Fruit fly (Drosophila melanogaster) whole organism, embryonic: ENCODE results near the gene kdn.

Experiments used
- Adf1 ChIP-seq: fragments of 200-800 bp; sonication (Bioruptor generic); IDR thresholded peaks from 2 replicates; pipeline ENCODE4 v1.3.6; 2022; ENCODE audit warnings: missing biosample characterization, missing genetic modification characterization
- B-H1 ChIP-seq: fragments of 200-800 bp; sonication (Bioruptor generic); IDR thresholded peaks from 3 replicates; pipeline ENCODE4 v1.3.6; 2022; ENCODE audit warnings: missing biosample characterization, missing genetic modification characterization
- CG10431 ChIP-seq: fragments of 200-800 bp; sonication (Bioruptor generic); optimal IDR thresholded peaks from 3 replicates; lab custom pipeline; 2018; ENCODE audit warnings: missing biosample characterization, mild to moderate bottlenecking, missing genetic modification characterization
- CG11504 ChIP-seq: fragments of 200-800 bp; sonication (Bioruptor generic); optimal IDR thresholded peaks from 3 replicates; lab custom pipeline; 2019; ENCODE audit warnings: missing biosample characterization, mild to moderate bottlenecking, missing genetic modification characterization, moderate library complexity
- CG12391 ChIP-seq: fragments of 200-800 bp; sonication (Bioruptor generic); optimal IDR thresholded peaks from 3 replicates; lab custom pipeline; 2018; ENCODE audit warnings: missing biosample characterization, mild to moderate bottlenecking, missing genetic modification characterization, moderate library complexity
- CG14965 ChIP-seq: fragments of 200-800 bp; sonication (Bioruptor generic); optimal IDR thresholded peaks from 2 replicates; lab custom pipeline; 2016; ENCODE audit warnings: missing biosample characterization, missing genetic modification characterization, borderline replicate concordance
- CG1602 ChIP-seq: fragments of 200-800 bp; sonication (Bioruptor generic); optimal IDR thresholded peaks from 3 replicates; lab custom pipeline; 2016; ENCODE audit warnings: missing biosample characterization, missing genetic modification characterization
- CG17186 ChIP-seq: fragments of 200-800 bp; sonication (Bioruptor generic); optimal IDR thresholded peaks from 3 replicates; lab custom pipeline; 2017; ENCODE audit warnings: missing biosample characterization, missing genetic modification reagents, missing genetic modification characterization
- CG1792 ChIP-seq: fragments of 200-800 bp; sonication (Bioruptor generic); optimal IDR thresholded peaks from 2 replicates; lab custom pipeline; 2016; ENCODE audit warnings: missing biosample characterization, missing genetic modification characterization
- CG6765 ChIP-seq: fragments of 200-800 bp; sonication (Bioruptor generic); optimal IDR thresholded peaks from 3 replicates; lab custom pipeline; 2017; ENCODE audit warnings: missing biosample characterization, mild to moderate bottlenecking, missing genetic modification characterization
- CG8089 ChIP-seq: fragments of 200-800 bp; sonication (Bioruptor generic); optimal IDR thresholded peaks from 3 replicates; lab custom pipeline; 2016; ENCODE audit warnings: missing biosample characterization, missing genetic modification characterization
- CG8478 ChIP-seq: fragments of >200 bp; optimal IDR thresholded peaks from 2 replicates; lab custom pipeline; 2018
- CG9876 ChIP-seq: fragments of 200-800 bp; sonication (Bioruptor generic); optimal IDR thresholded peaks from 2 replicates; lab custom pipeline; 2016; ENCODE audit warnings: missing biosample characterization, missing genetic modification characterization
- Dad ChIP-seq: fragments of 200-800 bp; sonication (Bioruptor generic); optimal IDR thresholded peaks from 3 replicates; lab custom pipeline; 2016; ENCODE audit warnings: missing biosample characterization, missing genetic modification characterization
- Dek ChIP-seq: fragments of 200-800 bp; sonication (Bioruptor generic); optimal IDR thresholded peaks from 3 replicates; lab custom pipeline; 2019; ENCODE audit warnings: missing biosample characterization, mild to moderate bottlenecking, missing genetic modification characterization, moderate library complexity
- Dip3 ChIP-seq: fragments of 200-800 bp; sonication (Bioruptor generic); optimal IDR thresholded peaks from 3 replicates; lab custom pipeline; 2016; ENCODE audit warnings: missing biosample characterization, missing genetic modification characterization
- Doc3 ChIP-seq: fragments of 200-800 bp; sonication (Bioruptor generic); IDR thresholded peaks from 3 replicates; pipeline ENCODE4 v1.3.6; 2022; ENCODE audit warnings: missing biosample characterization, missing genetic modification characterization; ENCODE audit not compliant: partially characterized antibody
- E2f1 ChIP-seq: fragments of 200-800 bp; sonication (Bioruptor generic); IDR thresholded peaks from 2 replicates; pipeline ENCODE4 v1.3.6; 2022; ENCODE audit warnings: missing biosample characterization, missing genetic modification characterization
- E2f2 ChIP-seq: fragments of 200-800 bp; sonication (Bioruptor generic); IDR thresholded peaks from 2 replicates; pipeline ENCODE4 v1.3.6; 2022; ENCODE audit warnings: missing biosample characterization, missing genetic modification characterization
- Gsc ChIP-seq: fragments of 200-800 bp; sonication (Bioruptor generic); IDR thresholded peaks from 2 replicates; pipeline ENCODE4 v1.3.6; 2022; ENCODE audit warnings: missing biosample characterization, missing genetic modification characterization
- Lpt ChIP-seq: fragments of >200 bp; optimal IDR thresholded peaks from 2 replicates; lab custom pipeline; 2018; ENCODE audit warnings: missing biosample characterization, missing genetic modification characterization
- MBD-R2 ChIP-seq: fragments of 200-800 bp; sonication (Bioruptor generic); IDR thresholded peaks from 2 replicates; pipeline ENCODE4 v1.3.6; 2022; ENCODE audit warnings: missing biosample characterization, missing genetic modification characterization
- Max ChIP-seq: fragments of 200-800 bp; sonication (Bioruptor generic); optimal IDR thresholded peaks from 2 replicates; lab custom pipeline; 2016; ENCODE audit warnings: missing biosample characterization, mild to moderate bottlenecking, missing genetic modification characterization
- Meics ChIP-seq: fragments of 200-800 bp; sonication (Bioruptor generic); optimal IDR thresholded peaks from 2 replicates; lab custom pipeline; 2017; ENCODE audit warnings: missing biosample characterization, mild to moderate bottlenecking, missing genetic modification characterization
- Nf-YC ChIP-seq: fragments of 200-800 bp; optimal IDR thresholded peaks from 3 replicates; lab custom pipeline; 2019; ENCODE audit warnings: missing biosample characterization, mild to moderate bottlenecking, missing genetic modification characterization, moderate library complexity
- Oli ChIP-seq: fragments of 200-800 bp; sonication (Bioruptor generic); optimal IDR thresholded peaks from 2 replicates; lab custom pipeline; 2018; ENCODE audit warnings: missing biosample characterization, mild to moderate bottlenecking, missing genetic modification characterization, moderate library complexity
- PHDP ChIP-seq: fragments of 200-800 bp; sonication (Bioruptor generic); optimal IDR thresholded peaks from 3 replicates; lab custom pipeline; 2018; ENCODE audit warnings: missing biosample characterization, mild to moderate bottlenecking, missing genetic modification characterization, moderate library complexity
- Sry-β ChIP-seq: fragments of 200-800 bp; sonication (Bioruptor generic); optimal IDR thresholded peaks from 2 replicates; lab custom pipeline; 2018; ENCODE audit warnings: missing biosample characterization, mild to moderate bottlenecking, missing genetic modification characterization, moderate library complexity
- Sry-δ ChIP-seq: fragments of 200-800 bp; sonication (Bioruptor generic); optimal IDR thresholded peaks from 2 replicates; lab custom pipeline; 2016; ENCODE audit warnings: missing biosample characterization, missing genetic modification characterization
- Usf ChIP-seq: fragments of 200-800 bp; sonication (Bioruptor generic); optimal IDR thresholded peaks from 2 replicates; lab custom pipeline; 2017; ENCODE audit warnings: missing genotype, missing biosample characterization, missing genetic modification characterization
- ap ChIP-seq: fragments of 200-800 bp; sonication (Bioruptor generic); IDR thresholded peaks from 2 replicates; pipeline ENCODE4 v1.3.6; 2022; ENCODE audit warnings: missing biosample characterization, missing genetic modification characterization
- bbx ChIP-seq: fragments of 200-800 bp; sonication (Bioruptor generic); IDR thresholded peaks from 2 replicates; pipeline ENCODE4 v1.3.6; 2022; ENCODE audit warnings: missing biosample characterization, missing genetic modification characterization; ENCODE audit not compliant: partially characterized antibody
- bsh ChIP-seq, 2 experiments: fragments of 200-800 bp; sonication (Bioruptor generic); optimal IDR thresholded peaks; 2 replicates each; lab custom pipeline; 2017 to 2018; ENCODE audit warnings: mild to moderate bottlenecking in 2 of 2, missing biosample characterization in 2 of 2, missing genetic modification characterization in 2 of 2, moderate library complexity in 1 of 2
- cg ChIP-seq: fragments of 200-800 bp; sonication (Bioruptor generic); optimal IDR thresholded peaks from 3 replicates; lab custom pipeline; 2019; ENCODE audit warnings: missing biosample characterization, mild to moderate bottlenecking, missing genetic modification characterization, moderate library complexity
- da ChIP-seq: fragments of 200-800 bp; sonication (Bioruptor generic); optimal IDR thresholded peaks from 2 replicates; lab custom pipeline; 2016; ENCODE audit warnings: missing biosample characterization, missing genetic modification characterization
- dmrt99B ChIP-seq: fragments of 200-800 bp; sonication (Bioruptor generic); optimal IDR thresholded peaks from 2 replicates; lab custom pipeline; 2018; ENCODE audit warnings: missing biosample characterization, mild to moderate bottlenecking, missing genetic modification characterization, moderate library complexity
- emc ChIP-seq: fragments of 200-800 bp; sonication (Bioruptor generic); optimal IDR thresholded peaks from 2 replicates; lab custom pipeline; 2016; ENCODE audit warnings: missing biosample characterization, missing genetic modification characterization
- en ChIP-seq: fragments of 200-800 bp; sonication (Bioruptor generic); optimal IDR thresholded peaks from 2 replicates; lab custom pipeline; 2016; ENCODE audit warnings: missing biosample characterization, missing genetic modification characterization
- fu2 ChIP-seq: fragments of 200-800 bp; sonication (Bioruptor generic); optimal IDR thresholded peaks from 2 replicates; lab custom pipeline; 2016; ENCODE audit warnings: missing biosample characterization, missing genetic modification characterization
- gsb ChIP-seq: fragments of 200-800 bp; sonication (Bioruptor generic); IDR thresholded peaks from 2 replicates; pipeline ENCODE4 v1.3.6; 2022; ENCODE audit warnings: missing biosample characterization, missing genetic modification characterization
- nerfin-1 ChIP-seq: fragments of 200-800 bp; sonication (Bioruptor generic); optimal IDR thresholded peaks from 3 replicates; lab custom pipeline; 2019; ENCODE audit warnings: missing biosample characterization, mild to moderate bottlenecking, missing genetic modification characterization, moderate library complexity
- odd ChIP-seq: fragments of 200-800 bp; sonication (Bioruptor generic); optimal IDR thresholded peaks from 2 replicates; lab custom pipeline; 2017; ENCODE audit warnings: missing biosample characterization, mild to moderate bottlenecking, missing genetic modification characterization
- onecut ChIP-seq: fragments of 200-800 bp; sonication (Bioruptor generic); IDR thresholded peaks from 2 replicates; pipeline ENCODE4 v1.3.6; 2022; ENCODE audit warnings: missing biosample characterization, missing genetic modification characterization
- pros ChIP-seq: fragments of 200-800 bp; sonication (Bioruptor generic); optimal IDR thresholded peaks from 3 replicates; lab custom pipeline; 2019; ENCODE audit warnings: missing biosample characterization, mild to moderate bottlenecking, missing genetic modification characterization, moderate library complexity
- slbo ChIP-seq: fragments of 200-800 bp; sonication (Bioruptor generic); IDR thresholded peaks from 2 replicates; pipeline ENCODE4 v1.3.6; 2022; ENCODE audit warnings: missing biosample characterization, missing genetic modification characterization
- slp2 ChIP-seq: fragments of 200-800 bp; sonication (Bioruptor generic); optimal IDR thresholded peaks from 2 replicates; lab custom pipeline; 2016; ENCODE audit warnings: missing biosample characterization, missing genetic modification characterization
- stc ChIP-seq: fragments of 200-800 bp; sonication (Bioruptor generic); IDR thresholded peaks from 2 replicates; pipeline ENCODE4 v1.3.6; 2022; ENCODE audit warnings: missing biosample characterization, missing genetic modification characterization
- tna ChIP-seq: fragments of 200-800 bp; sonication (Bioruptor generic); IDR thresholded peaks from 2 replicates; pipeline ENCODE4 v1.3.6; 2022; ENCODE audit warnings: missing biosample characterization, missing genetic modification characterization; ENCODE audit not compliant: partially characterized antibody
- trem ChIP-seq: fragments of 200-800 bp; optimal IDR thresholded peaks from 3 replicates; lab custom pipeline; 2019; ENCODE audit warnings: missing biosample characterization, mild to moderate bottlenecking, missing genetic modification characterization, moderate library complexity
- trh ChIP-seq: fragments of 200-800 bp; sonication (Bioruptor generic); optimal IDR thresholded peaks from 2 replicates; lab custom pipeline; 2016; ENCODE audit warnings: missing biosample characterization, missing genetic modification characterization
- unc-4 ChIP-seq: fragments of 200-800 bp; sonication (Bioruptor generic); IDR thresholded peaks from 2 replicates; pipeline ENCODE4 v1.3.6; 2022; ENCODE audit warnings: missing biosample characterization, missing genetic modification characterization; ENCODE audit not compliant: partially characterized antibody
- zen ChIP-seq: fragments of 200-800 bp; sonication (Bioruptor generic); optimal IDR thresholded peaks from 3 replicates; lab custom pipeline; 2018; ENCODE audit warnings: missing biosample characterization, mild to moderate bottlenecking, missing genetic modification characterization, moderate library complexity

kdn gene

dm6 chrX:6372769-6373197, 22.4 kb downstream of the kdn start, which contains the start of gene PpV (continued):
- no peak for TF ChIP-seq Dek (tag; lab: Kevin White, UChicago)
- TF ChIP-seq slp2: no peak
- no peak for TF ChIP-seq CG9876 (GFP tag; lab: Kevin White, UChicago)
- no peak for TF ChIP-seq PHDP (tag; lab: Kevin White, UChicago)
- peak; percentile 38 for TF ChIP-seq Max (GFP tag; lab: Kevin White, UChicago)
- no peak for TF ChIP-seq Adf1 (GFP tag; lab: Robert Waterston, UW)
- no peak for TF ChIP-seq odd (GFP tag; lab: Kevin White, UChicago)
- peak; percentile 78 for TF ChIP-seq trem (tag; lab: Kevin White, UChicago)
- peak; percentile 28 for TF ChIP-seq CG17186 (GFP tag; lab: Kevin White, UChicago)
- TF ChIP-seq trh (GFP tag; lab: Kevin White, UChicago): no peak
- TF ChIP-seq Lpt (GFP tag; lab: Kevin White, UChicago): no peak
- TF ChIP-seq nerfin-1: no peak
- TF ChIP-seq CG8089 (GFP tag; lab: Kevin White, UChicago): no peak
- TF ChIP-seq bsh (GFP tag; optimal IDR thresholded peaks at IDR 0.05; lab: Kevin White, UChicago): no peak
- no peak for TF ChIP-seq CG6765 (GFP tag; lab: Kevin White, UChicago)
- no peak for TF ChIP-seq en (GFP tag; lab: Kevin White, UChicago)
- no peak for TF ChIP-seq gsb
- no peak for TF ChIP-seq onecut (GFP tag; lab: Robert Waterston, UW)
- TF ChIP-seq emc: no peak
- TF ChIP-seq MBD-R2 (GFP tag; lab: Robert Waterston, UW): peak; percentile 67
- TF ChIP-seq E2f2: peak; percentile 93
- TF ChIP-seq Usf (GFP tag; lab: Kevin White, UChicago): no peak
- no peak for TF ChIP-seq CG8478 (lab: Kevin White, UChicago)
- no peak for TF ChIP-seq CG1792 (GFP tag; lab: Kevin White, UChicago)
- peak; percentile 93 for TF ChIP-seq zen (tag; lab: Kevin White, UChicago)
- TF ChIP-seq cg: no peak
- TF ChIP-seq Doc3 (GFP tag; lab: Robert Waterston, UW): 0 out of 3 replicates have a peak, but pooled peaks have one; percentile 43
- TF ChIP-seq bbx: peak; percentile 7; the same call in 1 of the 2 replicates
- TF ChIP-seq ap (GFP tag; lab: Robert Waterston, UW): no peak
- peak; percentile 32 for TF ChIP-seq CG11504 (tag; lab: Kevin White, UChicago)
- no peak for TF ChIP-seq CG1602 (GFP tag; lab: Kevin White, UChicago)
- TF ChIP-seq E2f1 (GFP tag; lab: Robert Waterston, UW): no peak
- TF ChIP-seq stc (GFP tag; lab: Robert Waterston, UW): no peak
- TF ChIP-seq slbo: no peak
- no peak for TF ChIP-seq Dip3 (GFP tag; lab: Kevin White, UChicago)
- no peak for TF ChIP-seq fu2 (GFP tag; lab: Kevin White, UChicago)
- TF ChIP-seq Nf-YC (tag; lab: Kevin White, UChicago): peak; percentile 37
- peak; percentile 5 for TF ChIP-seq CG12391 (tag; lab: Kevin White, UChicago)
- no peak for TF ChIP-seq Sry-β (GFP tag; lab: Kevin White, UChicago)
- peak; percentile 76 for TF ChIP-seq Sry-δ (GFP tag; lab: Kevin White, UChicago)
- TF ChIP-seq CG10431 (GFP tag; lab: Kevin White, UChicago): no peak
- TF ChIP-seq Gsc: no peak
- no peak for TF ChIP-seq Oli (tag; lab: Kevin White, UChicago)
- TF ChIP-seq dmrt99B (tag; lab: Kevin White, UChicago): no peak
- peak; percentile 56; the same call in 1 of the 2 replicates for TF ChIP-seq unc-4
- no peak for TF ChIP-seq B-H1 (GFP tag; lab: Robert Waterston, UW)
- TF ChIP-seq da (GFP tag; lab: Kevin White, UChicago): no peak
- no peak for TF ChIP-seq Meics (GFP tag; lab: Kevin White, UChicago)
- TF ChIP-seq pros (GFP tag; lab: Kevin White, UChicago): no peak
- TF ChIP-seq CG14965: no peak
- no peak for TF ChIP-seq tna (GFP tag; lab: Robert Waterston, UW)
- TF ChIP-seq Dad (GFP tag; lab: Kevin White, UChicago): no peak
